Worm (Caenorhabditis elegans): ENCODE measurements around the gene F09D12.2.

Gene F09D12.2

DNA sequence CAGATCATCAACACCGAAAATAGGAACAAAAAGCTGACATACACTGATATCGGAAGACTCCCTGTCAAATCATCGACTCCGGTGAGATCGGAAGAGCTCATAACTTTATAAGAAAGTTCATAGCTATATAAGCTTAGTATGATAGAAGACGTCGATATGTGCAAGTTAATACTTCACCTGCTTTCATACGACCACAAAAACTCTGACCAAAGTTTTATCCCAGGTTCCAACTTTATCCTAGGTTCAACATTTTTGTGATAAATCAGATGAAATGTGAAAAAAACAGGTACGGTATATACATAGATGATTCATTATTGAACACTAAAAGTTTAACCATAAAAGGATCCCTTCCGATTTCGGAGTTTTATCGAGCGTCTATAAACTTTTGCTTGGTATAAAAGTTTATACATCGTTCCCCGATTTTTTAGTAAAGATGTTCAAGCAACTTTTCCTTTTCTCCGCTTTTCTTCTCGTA, 34.9 kb upstream of the F09D12.2 start, which contains the start of the genes srz-70 and C09G12.5:
srz-70 (minus strand) TSS at position 101 of the 475 bp plus-strand sequence.
C09G12.5 (plus strand) TSS at position 425 of the 475 bp plus-strand sequence.
- TF ChIP-seq snpc-4 (tag; optimal IDR thresholded peaks at IDR 0.05) (no peak), elt-1 (tag; optimal IDR thresholded peaks at IDR 0.05; ENCODE audit: borderline replicate concordance, insufficient read depth) (no peak), elt-3 (tag; optimal IDR thresholded peaks at IDR 0.05) (no peak), blmp-1 (tag; optimal IDR thresholded peaks at IDR 0.05) (no peak), mab-5 (tag; optimal IDR thresholded peaks at IDR 0.05) (no peak), mep-1 (tag; optimal IDR thresholded peaks at IDR 0.05) (no peak), flh-1 (GFP tag; optimal IDR thresholded peaks at IDR 0.05) (no peak), ztf-11 (tag; optimal IDR thresholded peaks at IDR 0.05) (no peak), cnd-1 (tag; optimal IDR thresholded peaks at IDR 0.05) (no peak), nhr-76 (tag; optimal IDR thresholded peaks at IDR 0.05) (no peak), nhr-12 (tag; optimal IDR thresholded peaks at IDR 0.05) (no peak), nhr-237 (tag; optimal IDR thresholded peaks at IDR 0.05) (no peak), sem-2 (GFP tag; optimal IDR thresholded peaks at IDR 0.05) (no peak), ceh-83 (GFP tag; optimal IDR thresholded peaks at IDR 0.05) (no peak), unc-39 (tag; optimal IDR thresholded peaks at IDR 0.05) (no peak), ham-2 (GFP tag; optimal IDR thresholded peaks at IDR 0.05) (no peak), bed-3 (GFP tag; optimal IDR thresholded peaks at IDR 0.05) (no peak), lin-32 (GFP tag; optimal IDR thresholded peaks at IDR 0.05) (no peak)

DNA sequence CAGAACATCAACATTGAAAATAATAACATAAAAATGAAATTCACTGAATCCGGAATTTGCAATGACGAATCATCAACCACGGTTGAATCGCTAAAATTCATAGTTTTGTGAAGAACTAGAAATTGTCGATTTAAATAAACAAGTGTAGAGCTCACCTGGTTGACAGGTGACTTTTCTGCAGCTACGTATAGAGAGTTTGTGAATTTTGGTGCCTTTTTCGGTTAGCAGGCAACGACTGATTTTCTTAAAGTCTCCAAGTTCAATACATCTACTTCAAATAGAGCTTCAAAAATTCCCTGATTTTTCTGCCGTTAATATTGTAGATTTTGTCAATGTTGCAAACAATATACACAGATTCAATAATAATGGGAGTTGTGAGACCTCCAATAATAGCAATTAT, 33.1 kb upstream of the F09D12.2 start, which contains the start of gene srz-69:
srz-69 (minus strand) TSS at position 101 of the 400 bp plus-strand sequence.
- TF ChIP-seq ceh-83 (GFP tag; optimal IDR thresholded peaks at IDR 0.05) = no peak
- TF ChIP-seq nhr-28 (tag; optimal IDR thresholded peaks at IDR 0.05) = no peak

- TF ChIP-seq elt-1 (tag; optimal IDR thresholded peaks at IDR 0.05; ENCODE audit: borderline replicate concordance, insufficient read depth) (no peak), ceh-39 (tag; optimal IDR thresholded peaks at IDR 0.05) (no peak), drap-1 (GFP tag; optimal IDR thresholded peaks at IDR 0.05) (no peak), ztf-11 (tag; optimal IDR thresholded peaks at IDR 0.05) (no peak), lsy-2 (tag; optimal IDR thresholded peaks at IDR 0.05) (no peak), mep-1 (tag; optimal IDR thresholded peaks at IDR 0.05) (no peak), elt-3 (tag; optimal IDR thresholded peaks at IDR 0.05) (no peak), nhr-237 (tag; optimal IDR thresholded peaks at IDR 0.05) (no peak), pha-4 (tag; optimal IDR thresholded peaks at IDR 0.05) (no peak), cnd-1 (tag; optimal IDR thresholded peaks at IDR 0.05) (no peak), mab-5 (tag; optimal IDR thresholded peaks at IDR 0.05) (no peak), unc-62 (GFP tag; optimal IDR thresholded peaks at IDR 0.05) (no peak), flh-1 (GFP tag; optimal IDR thresholded peaks at IDR 0.05) (no peak)
These were observed 25.7 kb upstream of the F09D12.2 start, which contains the start of gene F58E2.2 for ce11 chrIV:3469742-3470141. Gene F58E2.2, plus strand, starts transcription at chrIV:3470042.

DNA sequence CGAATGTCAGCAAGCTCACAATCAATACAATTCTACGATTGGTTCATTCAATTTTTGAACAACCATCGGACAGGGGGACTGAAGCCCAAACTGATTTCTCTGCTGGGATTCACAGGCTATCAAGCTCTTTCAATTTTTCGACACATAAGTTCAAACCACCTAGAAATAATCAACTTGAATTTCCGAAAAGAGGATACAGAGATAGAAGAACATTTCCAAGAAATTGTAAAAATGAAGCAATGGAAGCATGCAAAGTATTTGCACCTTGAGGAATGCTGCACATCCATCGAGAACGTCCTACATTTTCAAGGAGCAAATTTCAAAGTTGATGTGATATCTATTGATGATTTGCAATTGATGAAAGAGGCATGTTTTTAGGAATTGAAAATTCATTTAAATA, 23.8 kb upstream of the F09D12.2 start:
- TF ChIP-seq nhr-2 (tag; optimal IDR thresholded peaks at IDR 0.05) (no peak), zip-8 (tag; optimal IDR thresholded peaks at IDR 0.05) (no peak), tbx-8 (GFP tag; optimal IDR thresholded peaks at IDR 0.05) (no peak), nhr-28 (tag; optimal IDR thresholded peaks at IDR 0.05) (no peak), mab-5 (tag; optimal IDR thresholded peaks at IDR 0.05) (no peak), nhr-76 (tag; optimal IDR thresholded peaks at IDR 0.05) (no peak), mep-1 (tag; optimal IDR thresholded peaks at IDR 0.05) (no peak), nhr-12 (tag; optimal IDR thresholded peaks at IDR 0.05) (no peak), blmp-1 (tag; optimal IDR thresholded peaks at IDR 0.05) (no peak), ceh-39 (tag; optimal IDR thresholded peaks at IDR 0.05) (no peak), sptf-1 (tag; optimal IDR thresholded peaks at IDR 0.05) (no peak), ztf-11 (tag; optimal IDR thresholded peaks at IDR 0.05) (no peak), lin-13 (tag; optimal IDR thresholded peaks at IDR 0.05) (no peak), ceh-43 (GFP tag; optimal IDR thresholded peaks at IDR 0.05) (no peak), lsy-2 (tag; optimal IDR thresholded peaks at IDR 0.05) (no peak), lin-32 (GFP tag; optimal IDR thresholded peaks at IDR 0.05) (no peak), bed-3 (GFP tag; optimal IDR thresholded peaks at IDR 0.05) (no peak), ceh-83 (GFP tag; optimal IDR thresholded peaks at IDR 0.05) (no peak)

DNA sequence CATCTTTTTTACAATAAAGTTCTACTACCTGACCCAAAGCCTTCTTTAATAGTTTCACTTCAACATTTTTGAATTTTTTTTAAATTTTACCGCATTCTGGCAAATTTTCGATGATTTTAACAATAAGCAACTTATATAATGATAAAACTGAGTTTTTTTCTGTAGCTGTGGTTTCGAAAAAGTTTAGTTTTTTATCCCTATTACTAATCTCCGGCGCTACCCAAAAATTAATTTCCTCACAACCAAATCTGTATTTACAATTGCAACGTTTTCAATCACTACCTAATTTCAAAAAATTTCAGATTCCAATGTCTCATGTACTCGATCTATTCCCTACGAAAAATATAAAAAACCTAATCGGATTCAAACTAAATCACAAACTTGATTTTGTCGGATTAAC, 23.1 kb upstream of the F09D12.2 start, which contains the start of gene F58E2.3:
F58E2.3 (plus strand) TSS at position 301 of the 400 bp plus-strand sequence.
- TF ChIP-seq nhr-237 (tag; optimal IDR thresholded peaks at IDR 0.05) = no peak
- no peak for TF ChIP-seq tbx-8 (GFP tag; optimal IDR thresholded peaks at IDR 0.05)
- TF ChIP-seq bed-3 (GFP tag; optimal IDR thresholded peaks at IDR 0.05) = no peak

Measured in whole organism, mixed stage, embryonic.